Worm (Caenorhabditis elegans) whole organism, L2 larva: Measurements from ENCODE around the gene T07F12.1.

Experiments
- ZK546.5 ChIP-seq: sonication (generic microtip); optimal IDR thresholded peaks from 2 replicates; lab custom pipeline; 2017; ENCODE audit warnings: missing biosample characterization, missing genetic modification characterization
- ama-1 ChIP-seq: fragments of 150-350 bp; optimal IDR thresholded peaks from 2 replicates; lab custom pipeline; 2018; ENCODE audit warnings: inconsistent platforms
- blmp-1 ChIP-seq: sonication (generic microtip); optimal IDR thresholded peaks from 2 replicates; lab custom pipeline; 2017; ENCODE audit warnings: missing genetic modification characterization, mild to moderate bottlenecking, missing compliant biosample characterization, antibody characterized with exemption, moderate library complexity; ENCODE audit not compliant: insufficient read depth
- ceh-82 ChIP-seq: fragments of 150-350 bp; optimal IDR thresholded peaks from 2 replicates; lab custom pipeline; 2014; ENCODE audit warnings: missing biosample characterization, missing genetic modification characterization
- elt-3 ChIP-seq: sonication (generic microtip); optimal IDR thresholded peaks from 2 replicates; lab custom pipeline; 2017; ENCODE audit warnings: missing biosample characterization, missing genetic modification characterization
- lin-39 ChIP-seq: fragments of 150-350 bp; optimal IDR thresholded peaks from 2 replicates; lab custom pipeline; 2014; ENCODE audit warnings: missing biosample characterization, missing genetic modification reagents, missing genetic modification characterization
- lsy-2 ChIP-seq, 2 experiments: fragments of 150-350 bp in 1 of 2; sonication (generic microtip) in 1 of 2; optimal IDR thresholded peaks; 2 replicates each; lab custom pipeline; 2014 to 2017; ENCODE audit warnings: missing biosample characterization in 2 of 2, missing genetic modification characterization in 2 of 2
- mbf-1 ChIP-seq: sonication (generic microtip); optimal IDR thresholded peaks from 2 replicates; lab custom pipeline; 2017; ENCODE audit warnings: missing biosample characterization, missing genetic modification characterization
- nhr-237 ChIP-seq: fragments of 150-350 bp; optimal IDR thresholded peaks from 2 replicates; lab custom pipeline; 2014; ENCODE audit warnings: missing biosample characterization, missing genetic modification characterization
- nhr-77 ChIP-seq: fragments of 150-350 bp; optimal IDR thresholded peaks from 2 replicates; lab custom pipeline; 2014; ENCODE audit warnings: missing biosample characterization, missing genetic modification characterization
- peb-1 ChIP-seq: fragments of 150-350 bp; optimal IDR thresholded peaks from 2 replicates; lab custom pipeline; 2014; ENCODE audit warnings: missing biosample characterization, missing genetic modification characterization
- sma-3 ChIP-seq: sonication (generic microtip); optimal IDR thresholded peaks from 2 replicates; lab custom pipeline; 2016; ENCODE audit warnings: missing genetic modification reagents, missing genetic modification characterization, missing compliant biosample characterization
- unc-55 ChIP-seq: fragments of 150-350 bp; sonication (generic microtip); optimal IDR thresholded peaks from 3 replicates; lab custom pipeline; 2014; ENCODE audit warnings: missing biosample characterization, missing genetic modification reagents, missing genetic modification characterization
- unc-62 ChIP-seq: fragments of 150-350 bp; optimal IDR thresholded peaks from 2 replicates; lab custom pipeline; 2014; ENCODE audit warnings: missing biosample characterization, missing genetic modification reagents, missing genetic modification characterization

DNA sequence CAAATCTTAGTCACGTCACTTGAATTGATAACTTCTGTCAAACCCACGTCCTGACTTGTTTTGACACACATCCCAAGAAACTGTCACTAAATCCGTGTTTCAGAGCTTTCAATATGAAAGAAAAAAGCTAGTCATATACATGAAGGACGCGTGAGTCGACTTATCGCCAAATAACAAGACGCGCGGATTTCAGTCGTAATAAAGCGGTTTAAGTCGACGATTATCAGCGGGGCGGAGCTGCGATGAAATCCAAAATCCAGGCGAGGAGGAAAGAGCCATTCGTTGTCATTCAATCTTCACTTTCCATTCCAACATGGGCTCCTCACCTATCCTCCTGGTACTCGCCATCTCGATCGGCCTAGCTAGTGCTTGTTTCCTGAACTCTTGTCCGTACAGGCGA lies 28.1 kb upstream of the T07F12.1 start, which contains the start of gene ntc-1:
- TF ChIP-seq unc-62 (no peak), ceh-82 (tag; lab: Kevin White, UChicago) (no peak), nhr-237 (tag; lab: Kevin White, UChicago) (no peak), lin-39 (tag; lab: Kevin White, UChicago) (no peak), ZK546.5 (tag; lab: Kevin White, UChicago) (no peak), sma-3 (GFP tag; lab: Kevin White, UChicago) (no peak), blmp-1 (tag; lab: Kevin White, UChicago) (no peak), nhr-77 (tag; lab: Kevin White, UChicago) (no peak), peb-1 (tag; lab: Kevin White, UChicago) (no peak), lsy-2 (tag; optimal IDR thresholded peaks at IDR 0.05; lab: Kevin White, UChicago) (no peak), ama-1 (no peak), unc-55 (GFP tag; lab: Kevin White, UChicago) (no peak), mbf-1 (tag; lab: Kevin White, UChicago) (no peak), elt-3 (tag; lab: Kevin White, UChicago) (no peak)
